Fruit fly (Drosophila melanogaster) whole organism, prepupa: Measurements from ENCODE around the gene thoc7.

Source experiments
- CG10631 ChIP-seq: fragments of 200-800 bp; sonication (Bioruptor generic); optimal IDR thresholded peaks from 2 replicates; lab custom pipeline; 2016; ENCODE audit warnings: missing biosample characterization, missing genetic modification characterization
- CG6163 ChIP-seq: fragments of 200-800 bp; sonication (Bioruptor generic); IDR thresholded peaks from 3 replicates; pipeline ENCODE4 v1.3.6; 2022; ENCODE audit warnings: missing biosample characterization, missing genetic modification characterization
- CG8119 ChIP-seq: fragments of 200-800 bp; sonication (Bioruptor generic); IDR thresholded peaks from 3 replicates; pipeline ENCODE4 v1.3.6; 2022; ENCODE audit warnings: missing biosample characterization, missing genetic modification characterization
- Eip93F ChIP-seq: fragments of 200-800 bp; sonication (Bioruptor generic); optimal IDR thresholded peaks from 2 replicates; lab custom pipeline; 2016; ENCODE audit warnings: missing biosample characterization, mild to moderate bottlenecking, missing genetic modification characterization
- Sox102F ChIP-seq: fragments of 200-800 bp; sonication (Bioruptor generic); optimal IDR thresholded peaks from 2 replicates; lab custom pipeline; 2016; ENCODE audit warnings: missing biosample characterization, mild to moderate bottlenecking, missing genetic modification characterization
- dac ChIP-seq: fragments of 200-800 bp; sonication (Bioruptor generic); optimal IDR thresholded peaks from 2 replicates; lab custom pipeline; 2017; ENCODE audit warnings: missing biosample characterization, mild to moderate bottlenecking, missing genetic modification characterization
- eg ChIP-seq: fragments of 200-800 bp; sonication (Bioruptor generic); IDR thresholded peaks from 3 replicates; pipeline ENCODE4 v1.3.6; 2022; ENCODE audit warnings: missing biosample characterization, missing genetic modification characterization
- spab ChIP-seq: fragments of 200-800 bp; sonication (Bioruptor generic); optimal IDR thresholded peaks from 2 replicates; lab custom pipeline; 2017; ENCODE audit warnings: missing biosample characterization, mild to moderate bottlenecking, missing genetic modification characterization, missing genetic modification reagents

- TF ChIP-seq CG10631 (GFP tag; lab: Kevin White, UChicago): no peak
- TF ChIP-seq spab (GFP tag; lab: Kevin White, UChicago): no peak
- 0 out of 3 replicates have a peak, but pooled peaks have one; percentile 16 for TF ChIP-seq eg (GFP tag; lab: Robert Waterston, UW)
- TF ChIP-seq CG8119 (GFP tag; lab: Robert Waterston, UW): no peak
- no peak for TF ChIP-seq Eip93F
- 0 out of 3 replicates have a peak, but pooled peaks have one; percentile 24 for TF ChIP-seq CG6163 (GFP tag; lab: Robert Waterston, UW)
- no peak for TF ChIP-seq dac (GFP tag; lab: Kevin White, UChicago)
- no peak for TF ChIP-seq Sox102F (GFP tag; lab: Kevin White, UChicago)
These were observed 34.0 kb downstream of the thoc7 start for dm6 chr3L:178445-178844.
